Worm (Caenorhabditis elegans) whole organism, L1 larva: ENCODE results near the gene mboa-6.

Experiments
- C16A3.4 ChIP-seq: fragments of 150-350 bp; optimal IDR thresholded peaks from 2 replicates; lab custom pipeline; 2014; ENCODE audit warnings: missing biosample characterization, missing genetic modification characterization
- aha-1 ChIP-seq: fragments of 150-350 bp; optimal IDR thresholded peaks from 2 replicates; lab custom pipeline; 2014; ENCODE audit warnings: missing biosample characterization, missing genetic modification characterization
- aly-2 ChIP-seq: fragments of 150-350 bp; optimal IDR thresholded peaks from 2 replicates; lab custom pipeline; 2014; ENCODE audit warnings: missing biosample characterization, missing genetic modification characterization
- ama-1 ChIP-seq: fragments of 150-350 bp; optimal IDR thresholded peaks from 2 replicates; lab custom pipeline; 2014
- blmp-1 ChIP-seq: fragments of 150-350 bp; optimal IDR thresholded peaks from 2 replicates; lab custom pipeline; 2014; ENCODE audit warnings: missing biosample characterization, missing genetic modification characterization
- ceh-8 ChIP-seq: fragments of 200-800 bp; sonication (Bioruptor generic); optimal IDR thresholded peaks from 2 replicates; lab custom pipeline; 2018; ENCODE audit warnings: mild to moderate bottlenecking, missing genetic modification characterization, moderate library complexity, missing compliant biosample characterization
- ceh-82 ChIP-seq, 3 experiments: fragments of 150-350 bp in 1 of 3; sonication (generic microtip) in 2 of 3; optimal IDR thresholded peaks; 2 replicates each; lab custom pipeline; 2014 to 2017; ENCODE audit warnings: missing biosample characterization in 3 of 3, missing genetic modification characterization in 3 of 3
- ceh-90 ChIP-seq: sonication (generic microtip); optimal IDR thresholded peaks from 2 replicates; lab custom pipeline; 2016; ENCODE audit warnings: missing genetic modification characterization, missing compliant biosample characterization
- ces-1 ChIP-seq: fragments of 150-350 bp; optimal IDR thresholded peaks from 2 replicates; lab custom pipeline; 2014; ENCODE audit warnings: missing biosample characterization, missing genetic modification reagents, missing genetic modification characterization
- dpl-1 ChIP-seq, 3 experiments: fragments of 150-350 bp in 2 of 3; sonication (generic microtip) in 1 of 3; optimal IDR thresholded peaks; 2 replicates each; lab custom pipeline; 2014 to 2017; ENCODE audit warnings: missing biosample characterization in 3 of 3, missing genetic modification characterization in 3 of 3, missing genetic modification reagents in 3 of 3
- dsc-1 ChIP-seq: sonication (generic microtip); optimal IDR thresholded peaks from 2 replicates; lab custom pipeline; 2016; ENCODE audit warnings: mild to moderate bottlenecking, missing genetic modification characterization, missing compliant biosample characterization
- efl-1 ChIP-seq, 4 experiments: fragments of 150-350 bp; optimal IDR thresholded peaks in 3 of 4; peaks in 1 of 4; 1 replicate in 1 of 4; 2 replicates in 3 of 4; lab custom pipeline; 2014; ENCODE audit warnings: missing biosample characterization in 2 of 4, missing genetic modification characterization in 2 of 4, missing genetic modification reagents in 2 of 4
- elt-2 ChIP-seq: sonication (generic microtip); optimal IDR thresholded peaks from 2 replicates; lab custom pipeline; 2016; ENCODE audit warnings: missing genetic modification characterization, mild to moderate bottlenecking, inconsistent platforms, missing compliant biosample characterization, missing genetic modification reagents
- fkh-4 ChIP-seq: sonication (generic microtip); optimal IDR thresholded peaks from 2 replicates; lab custom pipeline; 2016; ENCODE audit warnings: missing compliant biosample characterization, missing genetic modification characterization, borderline replicate concordance
- fkh-8 ChIP-seq: sonication (generic microtip); optimal IDR thresholded peaks from 2 replicates; lab custom pipeline; 2016; ENCODE audit warnings: mild to moderate bottlenecking, missing genetic modification characterization, missing compliant biosample characterization
- fos-1 ChIP-seq: fragments of 150-350 bp; optimal IDR thresholded peaks from 2 replicates; lab custom pipeline; 2014; ENCODE audit warnings: missing biosample characterization, missing genetic modification characterization
- grh-1 ChIP-seq: fragments of 200-800 bp; sonication (Bioruptor generic); IDR thresholded peaks from 2 replicates; pipeline ENCODE4 v1.3.6; 2022; ENCODE audit warnings: missing genetic modification reagents, missing genetic modification characterization, missing compliant biosample characterization
- hlh-17 ChIP-seq: fragments of 200-800 bp; sonication (Bioruptor generic); optimal IDR thresholded peaks from 2 replicates; lab custom pipeline; 2018; ENCODE audit warnings: missing genetic modification characterization, mild to moderate bottlenecking, missing compliant biosample characterization, moderate library complexity, borderline replicate concordance
- hlh-4 ChIP-seq: sonication (generic microtip); optimal IDR thresholded peaks from 2 replicates; lab custom pipeline; 2016; ENCODE audit warnings: mild to moderate bottlenecking, missing genetic modification characterization, missing compliant biosample characterization
- hpl-2 ChIP-seq: fragments of 150-350 bp; optimal IDR thresholded peaks from 2 replicates; lab custom pipeline; 2014; ENCODE audit warnings: missing biosample characterization, missing genetic modification reagents, missing genetic modification characterization
- jun-1 ChIP-seq: fragments of 150-350 bp; optimal IDR thresholded peaks from 2 replicates; lab custom pipeline; 2014; ENCODE audit warnings: missing biosample characterization, missing genetic modification reagents, missing genetic modification characterization
- lin-13 ChIP-seq: fragments of 150-350 bp; optimal IDR thresholded peaks from 2 replicates; lab custom pipeline; 2014; ENCODE audit warnings: missing biosample characterization, missing genetic modification reagents, missing genetic modification characterization
- lin-15B ChIP-seq: fragments of 150-350 bp; sonication (generic microtip); optimal IDR thresholded peaks from 3 replicates; lab custom pipeline; 2014; ENCODE audit warnings: missing biosample characterization, missing genetic modification characterization
- lin-35 ChIP-seq, 2 experiments: fragments of 150-350 bp; optimal IDR thresholded peaks; 2 replicates each; lab custom pipeline; 2014; ENCODE audit warnings: missing biosample characterization in 2 of 2, missing genetic modification characterization in 2 of 2, missing genetic modification reagents in 2 of 2
- lir-3 ChIP-seq: sonication (generic microtip); optimal IDR thresholded peaks from 2 replicates; lab custom pipeline; 2016; ENCODE audit warnings: mild to moderate bottlenecking, missing genetic modification characterization, moderate library complexity, missing compliant biosample characterization; ENCODE audit not compliant: poor library complexity
- lsy-2 ChIP-seq, 2 experiments: fragments of 150-350 bp; optimal IDR thresholded peaks; 2 replicates each; lab custom pipeline; 2014; ENCODE audit warnings: missing biosample characterization in 2 of 2, missing genetic modification characterization in 2 of 2
- mab-9 ChIP-seq: fragments of 200-800 bp; sonication (Bioruptor generic); IDR thresholded peaks from 2 replicates; pipeline ENCODE4 v1.3.6; 2022; ENCODE audit warnings: missing genetic modification reagents, missing genetic modification characterization, missing compliant biosample characterization
- mdl-1 ChIP-seq, 2 experiments: fragments of 150-350 bp; optimal IDR thresholded peaks; 2 replicates each; lab custom pipeline; 2014 to 2017; ENCODE audit warnings: missing biosample characterization in 2 of 2, missing genetic modification characterization in 2 of 2, inconsistent platforms in 1 of 2
- nhr-12 ChIP-seq: sonication (generic microtip); optimal IDR thresholded peaks from 2 replicates; lab custom pipeline; 2017; ENCODE audit warnings: missing biosample characterization, missing genetic modification characterization
- nhr-237 ChIP-seq: fragments of 150-350 bp; optimal IDR thresholded peaks from 2 replicates; lab custom pipeline; 2014; ENCODE audit warnings: missing biosample characterization, missing genetic modification characterization
- nhr-28 ChIP-seq: fragments of 150-350 bp; optimal IDR thresholded peaks from 2 replicates; lab custom pipeline; 2014; ENCODE audit warnings: missing biosample characterization, missing genetic modification characterization
- nhr-71 ChIP-seq: sonication (generic microtip); optimal IDR thresholded peaks from 2 replicates; lab custom pipeline; 2016; ENCODE audit warnings: mild to moderate bottlenecking, missing genetic modification characterization, moderate library complexity, missing compliant biosample characterization
- nhr-77 ChIP-seq: fragments of 150-350 bp; optimal IDR thresholded peaks from 2 replicates; lab custom pipeline; 2014; ENCODE audit warnings: missing biosample characterization, missing genetic modification characterization
- nhr-85 ChIP-seq: sonication (generic microtip); peaks from one replicate; lab custom pipeline; 2016; ENCODE audit warnings: missing genetic modification characterization, inconsistent platforms, missing compliant biosample characterization
- pax-3 ChIP-seq: fragments of 200-800 bp; sonication (Bioruptor generic); optimal IDR thresholded peaks from 2 replicates; lab custom pipeline; 2018; ENCODE audit warnings: mild to moderate bottlenecking, missing genetic modification characterization, moderate library complexity, missing compliant biosample characterization
- skn-1 ChIP-seq: fragments of 150-350 bp; optimal IDR thresholded peaks from 2 replicates; lab custom pipeline; 2014; ENCODE audit warnings: missing biosample characterization, missing genetic modification characterization
- snpc-4 ChIP-seq: fragments of 150-350 bp; optimal IDR thresholded peaks from 2 replicates; lab custom pipeline; 2014; ENCODE audit warnings: missing biosample characterization, missing genetic modification characterization
- sptf-1 ChIP-seq: fragments of 150-350 bp; optimal IDR thresholded peaks from 2 replicates; lab custom pipeline; 2014; ENCODE audit warnings: missing biosample characterization, missing genetic modification characterization
- unc-98 ChIP-seq: fragments of 200-800 bp; sonication (Bioruptor generic); IDR thresholded peaks from 2 replicates; pipeline ENCODE4 v1.3.6; 2022; ENCODE audit warnings: missing genetic modification characterization, missing compliant biosample characterization
- vab-15 ChIP-seq: sonication (generic microtip); optimal IDR thresholded peaks from 2 replicates; lab custom pipeline; 2017; ENCODE audit warnings: missing genotype, mild to moderate bottlenecking, missing genetic modification characterization, missing compliant biosample characterization
- xbp-1 ChIP-seq: sonication (generic microtip); optimal IDR thresholded peaks from 2 replicates; lab custom pipeline; 2016; ENCODE audit warnings: missing genetic modification characterization, missing compliant biosample characterization
- ztf-4 ChIP-seq: fragments of 150-350 bp; optimal IDR thresholded peaks from 2 replicates; lab custom pipeline; 2014; ENCODE audit warnings: missing biosample characterization, missing genetic modification characterization

The mboa-6 gene

ce11 chrIII:1943488-1943887, 18.3 kb downstream of the mboa-6 start, which contains the start of gene F53A3.1:
Gene F53A3.1, minus strand, starts transcription at chrIII:1943637.
- TF ChIP-seq ztf-4 (tag; lab: Kevin White, UChicago) (no peak), unc-98 (no peak), nhr-237 (tag; lab: Kevin White, UChicago) (no peak), ceh-82 (tag; optimal IDR thresholded peaks at IDR 0.05; lab: Kevin White, UChicago) (no peak), nhr-71 (tag; lab: Kevin White, UChicago) (no peak)

ce11 chrIII:1939625-1939988, 22.1 kb downstream of the mboa-6 start:
- TF ChIP-seq efl-1 (optimal IDR thresholded peaks at IDR 0.05; lab: Kevin White, UChicago) (no peak), efl-1 (GFP tag; optimal IDR thresholded peaks at IDR 0.05 in 1 of 2; lab: Kevin White, UChicago) (peak in 1 of 2 experiments; percentile 54), nhr-77 (tag; lab: Kevin White, UChicago) (no peak), lin-13 (GFP tag; lab: Kevin White, UChicago) (peak; percentile 24), lsy-2 (tag; optimal IDR thresholded peaks at IDR 0.05; lab: Kevin White, UChicago) (peak; percentile 24 to 61), nhr-85 (peak; percentile 49), dpl-1 (GFP tag; optimal IDR thresholded peaks at IDR 0.05; lab: Kevin White, UChicago) (no peak), lin-35 (GFP tag; optimal IDR thresholded peaks at IDR 0.05; lab: Kevin White, UChicago) (no peak), aly-2 (tag; lab: Kevin White, UChicago) (peak; percentile 66), jun-1 (no peak), skn-1 (tag; lab: Kevin White, UChicago) (no peak), ama-1 (lab: Kevin White, UChicago) (no peak), fkh-8 (tag; lab: Kevin White, UChicago) (no peak), vab-15 (tag; lab: Kevin White, UChicago) (no peak), elt-2 (tag; lab: Kevin White, UChicago) (no peak), ceh-90 (tag; lab: Kevin White, UChicago) (no peak), dsc-1 (tag; lab: Kevin White, UChicago) (no peak)

- TF ChIP-seq snpc-4 (tag; lab: Kevin White, UChicago): no peak
- no peak for TF ChIP-seq hlh-4 (tag; lab: Kevin White, UChicago)
- TF ChIP-seq dpl-1 (GFP tag; optimal IDR thresholded peaks at IDR 0.05; lab: Kevin White, UChicago): no peak
- no peak for TF ChIP-seq grh-1
- TF ChIP-seq ceh-8 (GFP tag; lab: Kevin White, UChicago): peak; percentile 0
- TF ChIP-seq efl-1 (optimal IDR thresholded peaks at IDR 0.05; lab: Kevin White, UChicago): no peak
- TF ChIP-seq efl-1 (GFP tag; optimal IDR thresholded peaks at IDR 0.05 in 1 of 2; lab: Kevin White, UChicago): peak in 1 of 2 experiments; percentile 77
- TF ChIP-seq lsy-2 (tag; optimal IDR thresholded peaks at IDR 0.05; lab: Kevin White, UChicago): peak; percentile 55 to 58
- peak; percentile 61 for TF ChIP-seq nhr-85
These were observed 22.8 kb downstream of the mboa-6 start for ce11 chrIII:1938712-1939624.

- TF ChIP-seq lir-3 (no peak), fkh-4 (tag; lab: Kevin White, UChicago) (no peak), blmp-1 (tag; lab: Kevin White, UChicago) (no peak), nhr-71 (tag; lab: Kevin White, UChicago) (no peak), aha-1 (no peak), nhr-85 (peak; percentile 17), dsc-1 (tag; lab: Kevin White, UChicago) (no peak), mab-9 (GFP tag; lab: Robert Waterston, UW) (no peak), lin-15B (tag; lab: Kevin White, UChicago) (no peak), mdl-1 (tag; optimal IDR thresholded peaks at IDR 0.05; lab: Kevin White, UChicago) (no peak), hpl-2 (GFP tag; lab: Kevin White, UChicago) (no peak), efl-1 (optimal IDR thresholded peaks at IDR 0.05; lab: Kevin White, UChicago) (no peak), efl-1 (GFP tag; optimal IDR thresholded peaks at IDR 0.05 in 1 of 2; lab: Kevin White, UChicago) (peak in 1 of 2 experiments; percentile 92), ces-1 (GFP tag; lab: Kevin White, UChicago) (no peak), sptf-1 (tag; lab: Kevin White, UChicago) (no peak), lsy-2 (tag; optimal IDR thresholded peaks at IDR 0.05; lab: Kevin White, UChicago) (peak; percentile 34 to 59), pax-3 (no peak), C16A3.4 (tag; lab: Kevin White, UChicago) (no peak), snpc-4 (tag; lab: Kevin White, UChicago) (no peak), nhr-12 (tag; lab: Kevin White, UChicago) (no peak), hlh-17 (GFP tag; lab: Kevin White, UChicago) (no peak), ama-1 (lab: Kevin White, UChicago) (no peak), fos-1 (tag; lab: Kevin White, UChicago) (no peak), xbp-1 (no peak), nhr-28 (tag; lab: Kevin White, UChicago) (no peak), lin-13 (GFP tag; lab: Kevin White, UChicago) (peak; percentile 70)
These were observed 23.8 kb downstream of the mboa-6 start for ce11 chrIII:1937879-1938438.
